Fruit fly (Drosophila melanogaster) whole organism, embryonic: ENCODE data around the gene CG6928.
A peak's percentile ranks its signal among the peaks of the same experiment; 100 is the strongest.

Experiments used
- Antp ChIP-seq: fragments of 200-800 bp; sonication (Bioruptor generic); optimal IDR thresholded peaks from 3 replicates; lab custom pipeline; 2016; ENCODE audit warnings: missing biosample characterization, missing genetic modification characterization
- C15 ChIP-seq: fragments of 200-800 bp; sonication (Bioruptor generic); IDR thresholded peaks from 3 replicates; pipeline ENCODE4 v1.3.6; 2022; ENCODE audit warnings: missing biosample characterization, missing genetic modification characterization
- CG10959 ChIP-seq: fragments of 200-800 bp; sonication (Bioruptor generic); IDR thresholded peaks from 2 replicates; pipeline ENCODE4 v1.3.6; 2022; ENCODE audit warnings: missing biosample characterization, missing genetic modification characterization
- CG11695 ChIP-seq: fragments of 200-800 bp; sonication (Bioruptor generic); IDR thresholded peaks from 3 replicates; pipeline ENCODE4 v1.3.6; 2022; ENCODE audit warnings: missing biosample characterization, missing genetic modification characterization
- CG1233 ChIP-seq: fragments of 200-800 bp; sonication (Bioruptor generic); optimal IDR thresholded peaks from 4 replicates; lab custom pipeline; 2018; ENCODE audit warnings: missing biosample characterization, mild to moderate bottlenecking, missing genetic modification characterization
- CG15269 ChIP-seq: fragments of 200-800 bp; sonication (Bioruptor generic); optimal IDR thresholded peaks from 2 replicates; lab custom pipeline; 2018; ENCODE audit warnings: missing biosample characterization, mild to moderate bottlenecking, missing genetic modification characterization, moderate library complexity
- CG17359 ChIP-seq: fragments of 200-800 bp; sonication (Bioruptor generic); optimal IDR thresholded peaks from 3 replicates; lab custom pipeline; 2018; ENCODE audit warnings: missing biosample characterization, mild to moderate bottlenecking, missing genetic modification characterization, moderate library complexity
- CG30431 ChIP-seq: fragments of 200-800 bp; sonication (Bioruptor generic); optimal IDR thresholded peaks from 2 replicates; lab custom pipeline; 2017; ENCODE audit warnings: missing biosample characterization, missing genetic modification characterization
- CG3065 ChIP-seq: fragments of 200-800 bp; sonication (Bioruptor generic); optimal IDR thresholded peaks from 2 replicates; lab custom pipeline; 2016; ENCODE audit warnings: missing biosample characterization, missing genetic modification characterization
- CG32767 ChIP-seq: fragments of 200-800 bp; sonication (Bioruptor generic); IDR thresholded peaks from 2 replicates; pipeline ENCODE4 v1.3.6; 2022; ENCODE audit warnings: missing biosample characterization, missing genetic modification characterization
- CG33213 ChIP-seq: fragments of 200-800 bp; sonication (Bioruptor generic); optimal IDR thresholded peaks from 3 replicates; lab custom pipeline; 2016; ENCODE audit warnings: missing biosample characterization, missing genetic modification characterization
- CG34376 ChIP-seq: fragments of 200-800 bp; sonication (Bioruptor generic); optimal IDR thresholded peaks from 2 replicates; lab custom pipeline; 2018; ENCODE audit warnings: missing biosample characterization, mild to moderate bottlenecking, missing genetic modification characterization
- CG43689 ChIP-seq: fragments of 200-800 bp; sonication (Bioruptor generic); IDR thresholded peaks from 2 replicates; pipeline ENCODE4 v1.3.6; 2022; ENCODE audit warnings: missing biosample characterization, missing genetic modification characterization
- CG6272 ChIP-seq: fragments of 200-800 bp; sonication (Bioruptor generic); IDR thresholded peaks from 2 replicates; pipeline ENCODE4 v1.3.6; 2022; ENCODE audit warnings: missing biosample characterization, missing genetic modification characterization
- Hey ChIP-seq: fragments of 200-800 bp; sonication (Bioruptor generic); optimal IDR thresholded peaks from 3 replicates; lab custom pipeline; 2018; ENCODE audit warnings: missing biosample characterization, mild to moderate bottlenecking, missing genetic modification characterization
- Hr51 ChIP-seq, 2 experiments: fragments of 200-800 bp; sonication (Bioruptor generic); optimal IDR thresholded peaks; 2 replicates in 1 of 2; 3 replicates in 1 of 2; lab custom pipeline; 2016 to 2018; ENCODE audit warnings: missing biosample characterization in 2 of 2, missing genetic modification characterization in 2 of 2, mild to moderate bottlenecking in 1 of 2, moderate library complexity in 1 of 2
- MBD-R2 ChIP-seq: fragments of 200-800 bp; sonication (Bioruptor generic); IDR thresholded peaks from 2 replicates; pipeline ENCODE4 v1.3.6; 2022; ENCODE audit warnings: missing biosample characterization, missing genetic modification characterization
- NK7.1 ChIP-seq: fragments of 200-800 bp; sonication (Bioruptor generic); optimal IDR thresholded peaks from 3 replicates; lab custom pipeline; 2016; ENCODE audit warnings: missing biosample characterization, missing genetic modification characterization
- Optix ChIP-seq: fragments of 200-800 bp; sonication (Bioruptor generic); IDR thresholded peaks from 3 replicates; pipeline ENCODE4 v1.3.6; 2022; ENCODE audit warnings: missing biosample characterization, missing genetic modification characterization
- Ravus ChIP-seq: fragments of 200-800 bp; sonication (Bioruptor generic); IDR thresholded peaks from 2 replicates; pipeline ENCODE4 v1.3.6; 2022; ENCODE audit warnings: missing biosample characterization, missing genetic modification characterization
- Side ChIP-seq: fragments of 200-800 bp; sonication (Bioruptor generic); optimal IDR thresholded peaks from 2 replicates; lab custom pipeline; 2016; ENCODE audit warnings: missing biosample characterization, missing genetic modification characterization
- Sox102F ChIP-seq: fragments of 200-800 bp; sonication (Bioruptor generic); optimal IDR thresholded peaks from 2 replicates; lab custom pipeline; 2018; ENCODE audit warnings: missing biosample characterization, mild to moderate bottlenecking, missing genetic modification characterization, moderate library complexity
- Ssrp ChIP-seq: fragments of 200-800 bp; sonication (Bioruptor generic); optimal IDR thresholded peaks from 2 replicates; lab custom pipeline; 2018; ENCODE audit warnings: missing biosample characterization, mild to moderate bottlenecking, missing genetic modification characterization, moderate library complexity
- TFAM ChIP-seq: fragments of 200-800 bp; sonication (Bioruptor generic); optimal IDR thresholded peaks from 2 replicates; lab custom pipeline; 2017; ENCODE audit warnings: missing biosample characterization, missing genetic modification characterization, inconsistent platforms
- Taf1 ChIP-seq: fragments of 200-800 bp; sonication (Bioruptor generic); IDR thresholded peaks from 2 replicates; pipeline ENCODE4 v1.3.6; 2022; ENCODE audit warnings: missing biosample characterization, missing genetic modification characterization
- Usf ChIP-seq: fragments of 200-800 bp; sonication (Bioruptor generic); optimal IDR thresholded peaks from 2 replicates; lab custom pipeline; 2017; ENCODE audit warnings: missing genotype, missing biosample characterization, missing genetic modification characterization
- Vsx1 ChIP-seq: fragments of 200-800 bp; sonication (Bioruptor generic); optimal IDR thresholded peaks from 2 replicates; lab custom pipeline; 2017; ENCODE audit warnings: missing biosample characterization, mild to moderate bottlenecking, missing genetic modification characterization, missing genetic modification reagents
- bowl ChIP-seq: fragments of 200-800 bp; sonication (Bioruptor generic); IDR thresholded peaks from 2 replicates; pipeline ENCODE4 v1.3.6; 2022; ENCODE audit warnings: missing biosample characterization, missing genetic modification characterization
- croc ChIP-seq: fragments of 200-800 bp; sonication (Bioruptor generic); conservative IDR thresholded peaks from 3 replicates; pipeline ENCODE4 v1.3.6; 2022; ENCODE audit warnings: missing biosample characterization, missing genetic modification characterization
- dan ChIP-seq: fragments of 200-800 bp; sonication (Bioruptor generic); IDR thresholded peaks from 2 replicates; pipeline ENCODE4 v1.3.6; 2022; ENCODE audit warnings: missing biosample characterization, missing genetic modification characterization
- eve ChIP-seq, 2 experiments: fragments of >200 bp; optimal IDR thresholded peaks; 2 replicates each; lab custom pipeline; 2017; ENCODE audit warnings: missing biosample characterization in 2 of 2, missing genetic modification characterization in 2 of 2
- eyg ChIP-seq: fragments of 200-800 bp; sonication (Bioruptor generic); optimal IDR thresholded peaks from 3 replicates; lab custom pipeline; 2016; ENCODE audit warnings: missing biosample characterization, missing genetic modification characterization
- gsb-n ChIP-seq: fragments of 200-800 bp; sonication (Bioruptor generic); optimal IDR thresholded peaks from 3 replicates; lab custom pipeline; 2018; ENCODE audit warnings: missing biosample characterization, mild to moderate bottlenecking, missing genetic modification characterization
- ind ChIP-seq: fragments of 200-800 bp; sonication (Bioruptor generic); optimal IDR thresholded peaks from 3 replicates; lab custom pipeline; 2016; ENCODE audit warnings: missing biosample characterization, missing genetic modification characterization
- jumu ChIP-seq: fragments of 200-800 bp; sonication (Bioruptor generic); optimal IDR thresholded peaks from 3 replicates; lab custom pipeline; 2016; ENCODE audit warnings: missing biosample characterization, missing genetic modification characterization
- kni ChIP-seq: fragments of 200-800 bp; sonication (Bioruptor generic); optimal IDR thresholded peaks from 3 replicates; lab custom pipeline; 2017; ENCODE audit warnings: mild to moderate bottlenecking, missing biosample characterization, missing genetic modification reagents, missing genetic modification characterization
- lab ChIP-seq: fragments of 200-800 bp; sonication (Bioruptor generic); optimal IDR thresholded peaks from 3 replicates; lab custom pipeline; 2017; ENCODE audit warnings: missing biosample characterization, missing genetic modification characterization, mild to moderate bottlenecking, moderate library complexity, missing genetic modification reagents
- lmd ChIP-seq: fragments of 200-800 bp; sonication (Bioruptor generic); IDR thresholded peaks from 2 replicates; pipeline ENCODE4 v1.3.6; 2022; ENCODE audit warnings: missing biosample characterization, missing genetic modification characterization
- luna ChIP-seq: fragments of 200-800 bp; sonication (Bioruptor generic); optimal IDR thresholded peaks from 2 replicates; lab custom pipeline; 2016; ENCODE audit warnings: missing biosample characterization, missing genetic modification characterization
- mirr ChIP-seq: fragments of 200-800 bp; sonication (Bioruptor generic); optimal IDR thresholded peaks from 3 replicates; lab custom pipeline; 2018; ENCODE audit warnings: missing biosample characterization, mild to moderate bottlenecking, missing genetic modification characterization
- oc ChIP-seq: fragments of 200-800 bp; sonication (Bioruptor generic); optimal IDR thresholded peaks from 2 replicates; lab custom pipeline; 2018; ENCODE audit warnings: missing biosample characterization, mild to moderate bottlenecking, missing genetic modification characterization, moderate library complexity
- peb ChIP-seq: fragments of 200-800 bp; sonication (Bioruptor generic); IDR thresholded peaks from 2 replicates; pipeline ENCODE4 v1.3.6; 2022; ENCODE audit warnings: missing biosample characterization, missing genetic modification characterization
- pum ChIP-seq: fragments of 200-800 bp; sonication (Bioruptor generic); optimal IDR thresholded peaks from 2 replicates; lab custom pipeline; 2016; ENCODE audit warnings: missing biosample characterization, missing genetic modification characterization
- row ChIP-seq: fragments of 200-800 bp; sonication (Bioruptor generic); IDR thresholded peaks from 3 replicates; pipeline ENCODE4 v1.3.6; 2022; ENCODE audit warnings: missing biosample characterization, missing genetic modification characterization
- sc ChIP-seq, 3 experiments: fragments of >200 bp in 2 of 3; fragments of 200-800 bp in 1 of 3; sonication (Bioruptor generic) in 1 of 3; optimal IDR thresholded peaks; 2 replicates in 2 of 3; 3 replicates in 1 of 3; lab custom pipeline; 2017; ENCODE audit warnings: mild to moderate bottlenecking in 1 of 3, missing biosample characterization in 1 of 3, missing genetic modification characterization in 1 of 3, missing genetic modification reagents in 1 of 3
- scrt ChIP-seq: fragments of 200-800 bp; sonication (Bioruptor generic); optimal IDR thresholded peaks from 2 replicates; lab custom pipeline; 2018; ENCODE audit warnings: missing biosample characterization, mild to moderate bottlenecking, missing genetic modification characterization, moderate library complexity
- sisA ChIP-seq: fragments of 200-800 bp; sonication (Bioruptor generic); IDR thresholded peaks from 2 replicates; pipeline ENCODE4 v1.3.6; 2022; ENCODE audit warnings: missing biosample characterization, missing genetic modification characterization
- slou ChIP-seq: fragments of 200-800 bp; sonication (Bioruptor generic); optimal IDR thresholded peaks from 3 replicates; lab custom pipeline; 2016; ENCODE audit warnings: missing biosample characterization, missing genetic modification characterization
- ssp ChIP-seq: fragments of 200-800 bp; sonication (Bioruptor generic); IDR thresholded peaks from 2 replicates; pipeline ENCODE4 v1.3.6; 2022; ENCODE audit warnings: missing biosample characterization, missing genetic modification characterization
- wek ChIP-seq: fragments of 200-800 bp; sonication (Bioruptor generic); optimal IDR thresholded peaks from 3 replicates; lab custom pipeline; 2018; ENCODE audit warnings: missing biosample characterization, mild to moderate bottlenecking, missing genetic modification characterization, moderate library complexity
- zf30C ChIP-seq: fragments of 200-800 bp; sonication (Bioruptor generic); optimal IDR thresholded peaks from 3 replicates; lab custom pipeline; 2018; ENCODE audit warnings: missing biosample characterization, mild to moderate bottlenecking, missing genetic modification characterization
- zfh2 ChIP-seq: fragments of 200-800 bp; sonication (Bioruptor generic); optimal IDR thresholded peaks from 2 replicates; lab custom pipeline; 2016; ENCODE audit warnings: missing biosample characterization, missing genetic modification characterization

Gene CG6928

DNA sequence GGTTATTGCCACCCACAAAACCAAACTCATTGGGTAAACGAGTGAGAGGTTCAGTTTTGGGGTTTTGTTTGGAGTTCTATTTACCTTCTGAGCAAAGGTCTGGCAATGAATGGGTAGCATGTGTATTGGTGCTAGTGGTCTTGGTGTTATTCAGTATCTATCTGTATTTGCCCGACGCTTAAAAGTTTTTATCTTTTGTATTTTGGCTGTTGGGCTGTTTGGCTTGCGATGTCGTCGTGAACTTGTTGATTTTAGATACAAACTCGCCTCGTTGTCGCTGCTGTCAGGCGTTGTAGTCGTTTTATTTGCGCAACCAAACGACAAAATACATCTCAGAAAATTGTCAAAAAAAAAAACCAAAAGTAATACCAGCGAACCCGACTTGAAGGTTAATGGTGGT, 42.5 kb downstream of the CG6928 start (continued):
- TF ChIP-seq CG17359, result no peak
- TF ChIP-seq Vsx1 (GFP tag; lab: Kevin White, UChicago), result no peak
- TF ChIP-seq eyg (GFP tag; lab: Kevin White, UChicago), result no peak
- no peak for TF ChIP-seq NK7.1
- no peak for TF ChIP-seq zfh2 (GFP tag; lab: Kevin White, UChicago)
- no peak for TF ChIP-seq jumu (GFP tag; lab: Kevin White, UChicago)
- no peak for TF ChIP-seq ind (GFP tag; lab: Kevin White, UChicago)
- no peak for TF ChIP-seq bowl
- 0 out of 3 replicates have a peak, but pooled peaks have one; percentile 24 for TF ChIP-seq CG11695 (GFP tag; lab: Robert Waterston, UW)
- peak; percentile 65 for TF ChIP-seq mirr (GFP tag; lab: Kevin White, UChicago)
- TF ChIP-seq slou (GFP tag; lab: Kevin White, UChicago), result no peak
- no peak for TF ChIP-seq luna (GFP tag; lab: Kevin White, UChicago)
- peak; percentile 29 for TF ChIP-seq Hey (tag; lab: Kevin White, UChicago)
- no peak for TF ChIP-seq CG1233 (GFP tag; lab: Kevin White, UChicago)
- TF ChIP-seq CG34376, result no peak
- no peak for TF ChIP-seq Taf1 (GFP tag; lab: Robert Waterston, UW)
- no peak for TF ChIP-seq eve (GFP tag; optimal IDR thresholded peaks at IDR 0.05; lab: Kevin White, UChicago)
- peak; percentile 58 for TF ChIP-seq lab (GFP tag; lab: Kevin White, UChicago)
- no peak for TF ChIP-seq CG32767 (GFP tag; lab: Robert Waterston, UW)
- no peak for TF ChIP-seq lmd (GFP tag; lab: Robert Waterston, UW)
- TF ChIP-seq sisA (GFP tag; lab: Robert Waterston, UW), result no peak
- 0 out of 3 replicates have a peak, but pooled peaks have one; percentile 12 for TF ChIP-seq Optix (GFP tag; lab: Robert Waterston, UW)
- TF ChIP-seq row (GFP tag; lab: Robert Waterston, UW), result no peak
- TF ChIP-seq dan (GFP tag; lab: Robert Waterston, UW), result no peak
- no peak for TF ChIP-seq CG6272 (GFP tag; lab: Robert Waterston, UW)
- no peak for TF ChIP-seq ssp (GFP tag; lab: Robert Waterston, UW)
- TF ChIP-seq sc (optimal IDR thresholded peaks at IDR 0.05; lab: Kevin White, UChicago), result no peak
- no peak for TF ChIP-seq sc (GFP tag; optimal IDR thresholded peaks at IDR 0.05; lab: Kevin White, UChicago)
- peak; percentile 8 for TF ChIP-seq kni (GFP tag; lab: Kevin White, UChicago)
- TF ChIP-seq Ssrp, result no peak
- TF ChIP-seq Antp (GFP tag; lab: Kevin White, UChicago), result no peak
- TF ChIP-seq CG3065 (GFP tag; lab: Kevin White, UChicago), result no peak
- no peak for TF ChIP-seq CG43689 (GFP tag; lab: Robert Waterston, UW)
- TF ChIP-seq TFAM, result no peak
- no peak for TF ChIP-seq CG33213 (GFP tag; lab: Kevin White, UChicago)
- no peak for TF ChIP-seq zf30C (GFP tag; lab: Kevin White, UChicago)
- TF ChIP-seq C15 (GFP tag; lab: Robert Waterston, UW), result no peak
- TF ChIP-seq pum (GFP tag; lab: Kevin White, UChicago), result no peak
- peak; percentile 37 for TF ChIP-seq CG15269 (tag; lab: Kevin White, UChicago)
- no peak for TF ChIP-seq MBD-R2 (GFP tag; lab: Robert Waterston, UW)
- peak; percentile 34 for TF ChIP-seq wek (GFP tag; lab: Kevin White, UChicago)
- TF ChIP-seq peb (GFP tag; lab: Robert Waterston, UW), result no peak
- TF ChIP-seq Usf (GFP tag; lab: Kevin White, UChicago), result no peak
- TF ChIP-seq CG10959, result no peak
- no peak for TF ChIP-seq oc (tag; lab: Kevin White, UChicago)
- TF ChIP-seq Sox102F (GFP tag; lab: Kevin White, UChicago), result no peak
- TF ChIP-seq croc (GFP tag; lab: Robert Waterston, UW), result no peak
- TF ChIP-seq Side (GFP tag; lab: Kevin White, UChicago), result no peak
- TF ChIP-seq Hr51 (GFP tag; optimal IDR thresholded peaks at IDR 0.05; lab: Kevin White, UChicago), result no peak
- no peak for TF ChIP-seq Ravus (GFP tag; lab: Robert Waterston, UW)
- TF ChIP-seq gsb-n (tag; lab: Kevin White, UChicago), result no peak
- no peak for TF ChIP-seq CG30431 (GFP tag; lab: Kevin White, UChicago)
- peak; percentile 10 for TF ChIP-seq scrt
